Worm (Caenorhabditis elegans): ENCODE measurements around the gene fbxa-82.

- TF ChIP-seq unc-98 (GFP tag; IDR thresholded peaks at IDR 0.05), result no peak
- TF ChIP-seq blmp-1 (tag; optimal IDR thresholded peaks at IDR 0.05), result no peak
- no peak for TF ChIP-seq Y116A8C.19 (tag; optimal IDR thresholded peaks at IDR 0.05; ENCODE audit: borderline replicate concordance)
- TF ChIP-seq fkh-8 (tag; optimal IDR thresholded peaks at IDR 0.05), result no peak
- no peak for TF ChIP-seq xbp-1 (tag; optimal IDR thresholded peaks at IDR 0.05)
- no peak for TF ChIP-seq ceh-88 (GFP tag; IDR thresholded peaks at IDR 0.05)
- no peak for TF ChIP-seq jun-1 (tag; optimal IDR thresholded peaks at IDR 0.05)
- no peak for TF ChIP-seq rnt-1 (tag; optimal IDR thresholded peaks at IDR 0.05)
- TF ChIP-seq nhr-19 (GFP tag; conservative IDR thresholded peaks at IDR 0.05), result no peak
- TF ChIP-seq unc-62 (GFP tag; optimal IDR thresholded peaks at IDR 0.05), result no peak
These were observed 3.5 kb upstream of the fbxa-82 start, which contains the start of gene C25D7.16 for ce11 chrV:15055873-15056272.

Data from whole organism, L1 larva.